Fruit fly (Drosophila melanogaster) whole organism, larva: ENCODE results near the gene Osi10b.

Experiments used
- noc ChIP-seq: fragments of 200-800 bp; sonication (Bioruptor generic); optimal IDR thresholded peaks from 3 replicates; lab custom pipeline; 2019; ENCODE audit warnings: missing biosample characterization, mild to moderate bottlenecking, missing genetic modification characterization, moderate library complexity

Osi10b gene

dm6 chr3R:6265890-6266289, at the start of gene Osi10b:
TSS of gene Osi10b (plus strand) at chr3R:6266190.
- no peak for TF ChIP-seq noc (tag; lab: Kevin White, UChicago)

- no peak for TF ChIP-seq noc (tag; lab: Kevin White, UChicago)
Measured at dm6 chr3R:6221681-6222080, 44.3 kb upstream of the Osi10b start, which contains the start of gene Osi4. TSS of gene Osi4 (minus strand) at chr3R:6221781.

dm6 chr3R:6222119-6222518, 43.9 kb upstream of the Osi10b start:
- TF ChIP-seq noc (tag; lab: Kevin White, UChicago): no peak

dm6 chr3R:6226156-6226555, 39.8 kb upstream of the Osi10b start:
- TF ChIP-seq noc (tag; lab: Kevin White, UChicago): no peak

dm6 chr3R:6226997-6227562, 38.9 kb upstream of the Osi10b start, which contains the start of gene Osi5:
TSS of gene Osi5 (plus strand) at chr3R:6227512.
- no peak for TF ChIP-seq noc (tag; lab: Kevin White, UChicago)

- no peak for TF ChIP-seq noc (tag; lab: Kevin White, UChicago)
Measured at dm6 chr3R:6229055-6229841, 36.7 kb upstream of the Osi10b start.

dm6 chr3R:6230298-6230697, 35.7 kb upstream of the Osi10b start:
- TF ChIP-seq noc (tag; lab: Kevin White, UChicago): no peak

DNA sequence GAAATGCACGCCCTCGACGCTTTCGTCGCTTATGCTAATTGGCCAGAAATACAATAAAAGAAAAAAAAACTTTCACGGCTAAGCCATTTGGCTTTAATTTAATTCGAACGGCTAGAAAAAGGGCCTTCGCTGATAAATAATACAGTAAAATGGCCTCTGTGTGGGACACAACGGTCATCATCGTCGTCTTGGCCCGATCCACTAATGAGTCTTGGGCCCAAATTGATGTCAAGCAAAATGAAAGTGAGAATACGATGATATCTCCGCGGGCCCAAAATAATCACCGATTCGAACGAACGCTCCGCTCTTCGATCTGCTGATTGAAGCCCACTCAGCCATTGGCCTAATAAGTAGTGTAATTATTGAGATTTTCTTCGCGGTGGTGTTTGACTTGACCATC, 34.6 kb upstream of the Osi10b start:
- TF ChIP-seq noc (tag; lab: Kevin White, UChicago): no peak

- no peak for TF ChIP-seq noc (tag; lab: Kevin White, UChicago)
Measured at dm6 chr3R:6233104-6233503, 32.9 kb upstream of the Osi10b start.

- no peak for TF ChIP-seq noc (tag; lab: Kevin White, UChicago)
Measured at dm6 chr3R:6234189-6234758, 31.7 kb upstream of the Osi10b start, which contains the start of gene Osi6. TSS of gene Osi6 (plus strand) at chr3R:6234708.

DNA sequence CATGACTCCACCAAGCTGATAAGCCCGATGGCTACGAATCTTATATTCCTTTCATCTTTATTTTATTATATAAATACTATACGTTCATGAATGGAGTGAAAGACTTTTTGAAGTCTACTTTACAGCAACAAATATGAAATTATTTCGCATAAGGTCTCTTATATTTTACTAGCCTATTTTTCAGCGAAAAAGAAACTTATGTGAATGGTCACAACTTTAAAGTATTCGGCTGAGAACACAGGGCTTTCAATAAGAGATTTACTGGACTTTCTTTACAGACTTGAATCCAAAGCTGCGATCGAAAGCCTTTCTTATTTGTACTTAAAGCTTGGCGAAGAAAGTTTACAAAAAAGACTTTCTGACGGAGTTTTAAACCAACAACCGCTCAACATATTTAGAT, 27.0 kb upstream of the Osi10b start:
- TF ChIP-seq noc (tag; lab: Kevin White, UChicago): no peak

dm6 chr3R:6240263-6240662, 25.7 kb upstream of the Osi10b start:
- no peak for TF ChIP-seq noc (tag; lab: Kevin White, UChicago)

- no peak for TF ChIP-seq noc (tag; lab: Kevin White, UChicago)
Measured at dm6 chr3R:6241289-6241688, 24.7 kb upstream of the Osi10b start.

dm6 chr3R:6244035-6244434, 22.0 kb upstream of the Osi10b start:
- no peak for TF ChIP-seq noc (tag; lab: Kevin White, UChicago)

- TF ChIP-seq noc (tag; lab: Kevin White, UChicago): no peak
Measured at dm6 chr3R:6244986-6245385, 21.0 kb upstream of the Osi10b start.

DNA sequence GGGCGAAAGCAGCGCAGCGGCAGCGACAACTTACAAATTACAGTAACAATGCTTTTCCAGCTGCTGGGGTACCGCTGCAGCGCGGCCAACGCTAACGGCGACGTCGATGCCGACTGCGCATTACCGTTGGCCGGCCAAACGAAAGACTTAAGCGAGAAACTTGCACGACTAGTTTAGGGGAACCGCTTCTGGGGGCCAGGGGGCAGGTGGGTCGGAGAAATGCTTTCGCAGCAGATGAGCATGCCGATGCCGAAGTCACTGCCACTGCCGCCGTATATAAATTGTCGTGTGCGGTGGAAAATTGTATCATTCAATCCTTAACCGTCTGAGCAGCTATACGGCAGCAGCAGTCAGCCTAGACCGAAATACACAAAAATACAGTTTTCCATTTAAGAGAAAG, 17.3 kb upstream of the Osi10b start, which contains the start of gene Osi7:
Gene Osi7, plus strand, starts transcription at position 301 of the 400 bp plus-strand sequence.
- TF ChIP-seq noc (tag; lab: Kevin White, UChicago): no peak
